Worm (Caenorhabditis elegans) whole organism, early embryonic: ENCODE measurements around the gene got-1.2.

Experiments
- B0310.2 ChIP-seq: sonication (generic microtip); optimal IDR thresholded peaks from 2 replicates; lab custom pipeline; 2016; ENCODE audit warnings: mild to moderate bottlenecking, missing genetic modification characterization, missing compliant biosample characterization
- F13C5.2 ChIP-seq: sonication (generic microtip); optimal IDR thresholded peaks from 2 replicates; lab custom pipeline; 2017; ENCODE audit warnings: mild to moderate bottlenecking, missing genetic modification characterization, inconsistent platforms, missing compliant biosample characterization
- aly-1 ChIP-seq: sonication (generic microtip); optimal IDR thresholded peaks from 2 replicates; lab custom pipeline; 2016; ENCODE audit warnings: missing genetic modification characterization, missing compliant biosample characterization
- ama-1 ChIP-seq: fragments of 150-350 bp; optimal IDR thresholded peaks from 2 replicates; lab custom pipeline; 2014
- ceh-13 ChIP-seq: fragments of 200-800 bp; sonication (Bioruptor generic); optimal IDR thresholded peaks from 2 replicates; lab custom pipeline; 2018; ENCODE audit warnings: mild to moderate bottlenecking, missing genetic modification characterization, missing compliant biosample characterization
- ceh-36 ChIP-seq: sonication (generic microtip); optimal IDR thresholded peaks from 2 replicates; lab custom pipeline; 2016; ENCODE audit warnings: missing genetic modification characterization, inconsistent platforms, missing compliant biosample characterization
- ets-7 ChIP-seq: sonication (generic microtip); optimal IDR thresholded peaks from 2 replicates; lab custom pipeline; 2016; ENCODE audit warnings: missing genotype, missing genetic modification characterization, missing compliant biosample characterization
- flt-1 ChIP-seq: fragments of 200-800 bp; sonication (Bioruptor generic); IDR thresholded peaks from 2 replicates; pipeline ENCODE4 v1.3.6; 2022; ENCODE audit warnings: missing genetic modification characterization, missing compliant biosample characterization
- hmbx-1 ChIP-seq: sonication (generic microtip); optimal IDR thresholded peaks from 2 replicates; lab custom pipeline; 2016; ENCODE audit warnings: mild to moderate bottlenecking, missing genetic modification characterization, missing compliant biosample characterization
- hmg-4 ChIP-seq: fragments of 200-800 bp; sonication (Bioruptor generic); optimal IDR thresholded peaks from 2 replicates; lab custom pipeline; 2018; ENCODE audit warnings: mild to moderate bottlenecking, missing genetic modification characterization, missing compliant biosample characterization
- hnd-1 ChIP-seq: sonication (generic microtip); optimal IDR thresholded peaks from 2 replicates; lab custom pipeline; 2016; ENCODE audit warnings: missing genetic modification characterization, missing compliant biosample characterization
- pes-1 ChIP-seq: fragments of 200-800 bp; sonication (Bioruptor generic); IDR thresholded peaks from 2 replicates; pipeline ENCODE4 v1.3.6; 2022; ENCODE audit warnings: missing genetic modification reagents, missing genetic modification characterization, missing compliant biosample characterization
- scrt-1 ChIP-seq: fragments of 200-800 bp; sonication (Bioruptor generic); IDR thresholded peaks from 2 replicates; pipeline ENCODE4 v1.3.6; 2022; ENCODE audit warnings: missing genetic modification characterization, missing compliant biosample characterization
- sea-1 ChIP-seq: fragments of 200-800 bp; sonication (Bioruptor generic); conservative IDR thresholded peaks from 2 replicates; pipeline ENCODE4 v1.3.6; 2022; ENCODE audit warnings: missing genetic modification characterization, missing compliant biosample characterization
- tbx-11 ChIP-seq: fragments of 200-800 bp; sonication (Bioruptor generic); IDR thresholded peaks from 2 replicates; pipeline ENCODE4 v1.3.6; 2022; ENCODE audit warnings: missing genetic modification characterization, missing compliant biosample characterization
- tbx-37 ChIP-seq: fragments of 200-800 bp; sonication (Bioruptor generic); conservative IDR thresholded peaks from 2 replicates; pipeline ENCODE4 v1.3.6; 2022; ENCODE audit warnings: missing genetic modification reagents, missing genetic modification characterization, missing compliant biosample characterization
- tra-4 ChIP-seq: sonication (generic microtip); optimal IDR thresholded peaks from 2 replicates; lab custom pipeline; 2017; ENCODE audit warnings: missing genetic modification characterization, missing compliant biosample characterization

The got-1.2 gene

ce11 chrX:16775335-16775835 lies 17.5 kb downstream of the got-1.2 start:
- TF ChIP-seq pes-1 (GFP tag; lab: Robert Waterston, UW), result no peak
- TF ChIP-seq hmg-4 (GFP tag; lab: Kevin White, UChicago), result no peak
- TF ChIP-seq hnd-1 (tag; lab: Kevin White, UChicago), result no peak
- no peak for TF ChIP-seq tbx-37 (GFP tag; lab: Robert Waterston, UW)
- TF ChIP-seq sea-1 (GFP tag; lab: Robert Waterston, UW), result no peak
- no peak for TF ChIP-seq B0310.2
- TF ChIP-seq scrt-1 (GFP tag; lab: Robert Waterston, UW), result no peak
- TF ChIP-seq ceh-36 (tag; lab: Kevin White, UChicago), result no peak

ce11 chrX:16773421-16773820 lies 19.5 kb downstream of the got-1.2 start:
- TF ChIP-seq ceh-36 (tag; lab: Kevin White, UChicago) (no peak), ama-1 (no peak), tbx-11 (no peak), ceh-13 (GFP tag; lab: Kevin White, UChicago) (no peak), F13C5.2 (tag; lab: Kevin White, UChicago) (no peak), flt-1 (GFP tag; lab: Robert Waterston, UW) (no peak), tbx-37 (GFP tag; lab: Robert Waterston, UW) (no peak), aly-1 (tag; lab: Kevin White, UChicago) (no peak), B0310.2 (no peak), ets-7 (tag; lab: Kevin White, UChicago) (no peak), tra-4 (no peak), sea-1 (GFP tag; lab: Robert Waterston, UW) (no peak), scrt-1 (GFP tag; lab: Robert Waterston, UW) (no peak), hmg-4 (GFP tag; lab: Kevin White, UChicago) (no peak)

- no peak for TF ChIP-seq sea-1 (GFP tag; lab: Robert Waterston, UW)
- TF ChIP-seq tbx-11, result no peak
- TF ChIP-seq ama-1, result no peak
- TF ChIP-seq B0310.2, result no peak
- TF ChIP-seq F13C5.2 (tag; lab: Kevin White, UChicago), result no peak
- no peak for TF ChIP-seq flt-1 (GFP tag; lab: Robert Waterston, UW)
Measured at ce11 chrX:16772112-16772731, 20.7 kb downstream of the got-1.2 start.

- TF ChIP-seq hmg-4 (GFP tag; lab: Kevin White, UChicago) (peak; percentile 66), aly-1 (tag; lab: Kevin White, UChicago) (peak; percentile 22), ama-1 (no peak)
Measured at ce11 chrX:16770919-16771318, 22.0 kb downstream of the got-1.2 start.

- no peak for TF ChIP-seq hmbx-1 (tag; lab: Kevin White, UChicago)
- no peak for TF ChIP-seq ceh-13 (GFP tag; lab: Kevin White, UChicago)
- no peak for TF ChIP-seq tbx-37 (GFP tag; lab: Robert Waterston, UW)
- no peak for TF ChIP-seq flt-1 (GFP tag; lab: Robert Waterston, UW)
- no peak for TF ChIP-seq pes-1 (GFP tag; lab: Robert Waterston, UW)
- TF ChIP-seq F13C5.2 (tag; lab: Kevin White, UChicago), result no peak
- TF ChIP-seq sea-1 (GFP tag; lab: Robert Waterston, UW), result no peak
- no peak for TF ChIP-seq ama-1
- no peak for TF ChIP-seq ets-7 (tag; lab: Kevin White, UChicago)
- TF ChIP-seq scrt-1 (GFP tag; lab: Robert Waterston, UW), result no peak
- TF ChIP-seq hnd-1 (tag; lab: Kevin White, UChicago), result no peak
- TF ChIP-seq B0310.2, result no peak
- no peak for TF ChIP-seq tra-4
- no peak for TF ChIP-seq tbx-11
- TF ChIP-seq ceh-36 (tag; lab: Kevin White, UChicago), result no peak
- TF ChIP-seq aly-1 (tag; lab: Kevin White, UChicago), result no peak
- no peak for TF ChIP-seq hmg-4 (GFP tag; lab: Kevin White, UChicago)
Measured at ce11 chrX:16770398-16770797, 22.5 kb downstream of the got-1.2 start, which contains the start of gene mct-6. Gene mct-6 (minus strand): TSS chrX:16770498.

ce11 chrX:16762529-16762928 lies 30.4 kb downstream of the got-1.2 start, which contains the start of gene C10E2.1:
Gene C10E2.1 (plus strand): TSS chrX:16762829.
- TF ChIP-seq pes-1 (GFP tag; lab: Robert Waterston, UW) (no peak), sea-1 (GFP tag; lab: Robert Waterston, UW) (no peak), hmg-4 (GFP tag; lab: Kevin White, UChicago) (no peak), tbx-37 (GFP tag; lab: Robert Waterston, UW) (no peak), ama-1 (no peak), ceh-36 (tag; lab: Kevin White, UChicago) (no peak), tra-4 (no peak), B0310.2 (no peak), ets-7 (tag; lab: Kevin White, UChicago) (no peak), tbx-11 (no peak), F13C5.2 (tag; lab: Kevin White, UChicago) (no peak), hmbx-1 (tag; lab: Kevin White, UChicago) (no peak), scrt-1 (GFP tag; lab: Robert Waterston, UW) (no peak), aly-1 (tag; lab: Kevin White, UChicago) (no peak), hnd-1 (tag; lab: Kevin White, UChicago) (no peak), flt-1 (GFP tag; lab: Robert Waterston, UW) (no peak)

- TF ChIP-seq tbx-11 (no peak), sea-1 (GFP tag; lab: Robert Waterston, UW) (no peak), aly-1 (tag; lab: Kevin White, UChicago) (no peak), ets-7 (tag; lab: Kevin White, UChicago) (no peak), hmbx-1 (tag; lab: Kevin White, UChicago) (no peak), F13C5.2 (tag; lab: Kevin White, UChicago) (no peak), B0310.2 (no peak), tra-4 (no peak), hnd-1 (tag; lab: Kevin White, UChicago) (no peak), pes-1 (GFP tag; lab: Robert Waterston, UW) (no peak), tbx-37 (GFP tag; lab: Robert Waterston, UW) (no peak), hmg-4 (GFP tag; lab: Kevin White, UChicago) (no peak), ceh-36 (tag; lab: Kevin White, UChicago) (no peak), ama-1 (no peak), scrt-1 (GFP tag; lab: Robert Waterston, UW) (no peak)
Measured at ce11 chrX:16754474-16754873, 38.5 kb downstream of the got-1.2 start, which contains the start of gene C10E2.5. Gene C10E2.5 (minus strand): TSS chrX:16754574.
